Fruit fly (Drosophila melanogaster): ENCODE measurements around the gene CG1316.

The CG1316 gene

DNA sequence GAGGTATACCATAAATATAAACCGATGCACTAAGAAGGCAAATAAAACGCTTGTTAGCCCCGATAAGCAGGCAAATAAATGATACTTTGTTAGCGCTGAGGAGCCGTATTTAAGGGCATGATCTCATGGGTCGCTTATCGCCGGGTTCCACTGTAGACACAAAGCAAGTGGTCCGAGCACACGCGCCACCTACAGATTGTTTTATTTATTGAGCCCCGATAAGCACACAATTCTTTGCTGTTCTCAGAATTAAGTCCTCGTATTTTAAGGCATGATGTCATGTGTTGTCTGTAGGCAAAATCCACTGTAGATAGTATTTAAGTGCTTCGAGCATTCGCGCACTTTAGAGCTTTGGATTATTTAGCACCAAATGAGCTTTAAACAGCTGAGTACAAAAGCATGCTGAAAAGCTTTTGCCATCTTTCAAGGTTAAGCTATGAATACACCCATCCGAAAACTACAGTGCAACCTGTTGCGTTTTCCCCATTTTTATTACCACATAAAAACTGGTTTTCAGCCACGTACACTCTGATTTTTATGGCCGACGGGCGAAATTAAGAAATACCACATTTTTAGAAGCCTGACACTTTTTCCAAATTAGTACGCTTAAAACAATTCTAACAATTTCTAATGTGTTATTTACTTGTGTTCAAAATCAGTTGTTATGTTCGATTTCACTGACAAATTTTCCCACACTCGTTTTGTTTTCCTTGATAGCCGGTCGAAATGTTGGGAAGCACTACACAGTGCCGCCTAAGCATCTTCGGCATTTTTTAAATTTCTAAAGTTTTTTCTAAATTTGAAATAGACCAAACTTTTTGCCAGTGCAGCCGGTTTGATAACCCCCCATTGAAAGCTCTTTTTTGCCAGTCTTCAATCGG, 44.0 kb upstream of the CG1316 start, which contains the start of gene Sqor (continued):
- TF ChIP-seq H15 (GFP tag; IDR thresholded peaks at IDR 0.05) (peak; percentile 58; the same call in 2 of the 3 replicates), Dref (GFP tag; IDR thresholded peaks at IDR 0.05) (no peak; the same call in 1 of the 2 replicates), lov (optimal IDR thresholded peaks at IDR 0.05) (no peak), lov (GFP tag; IDR thresholded peaks at IDR 0.05) (peak; percentile 59; the same call in 1 of the 3 replicates), Hey (tag; optimal IDR thresholded peaks at IDR 0.05) (peak; percentile 77), pum (GFP tag; optimal IDR thresholded peaks at IDR 0.05) (peak; percentile 84), CG10431 (GFP tag; optimal IDR thresholded peaks at IDR 0.05) (no peak), tap (tag; optimal IDR thresholded peaks at IDR 0.05) (peak; percentile 82), CG11398 (GFP tag; optimal IDR thresholded peaks at IDR 0.05) (peak; percentile 72), Aef1 (GFP tag; IDR thresholded peaks at IDR 0.05) (peak; percentile 81), CG9932 (GFP tag; IDR thresholded peaks at IDR 0.05) (peak; percentile 82), ap (GFP tag; IDR thresholded peaks at IDR 0.05) (peak; percentile 54), CG6791 (GFP tag; IDR thresholded peaks at IDR 0.05; ENCODE audit: partially characterized antibody) (0 out of 3 replicates have a peak, but pooled peaks have one; percentile 43), D19B (GFP tag; optimal IDR thresholded peaks at IDR 0.05) (peak; percentile 82), Hsf (GFP tag; optimal IDR thresholded peaks at IDR 0.05) (peak; percentile 89), ase (GFP tag; IDR thresholded peaks at IDR 0.05) (peak; percentile 76; the same call in 2 of the 3 replicates), Lim3 (GFP tag; IDR thresholded peaks at IDR 0.05) (peak; percentile 38; the same call in 1 of the 2 replicates), CG2120 (GFP tag; optimal IDR thresholded peaks at IDR 0.05) (peak; percentile 92), pros (GFP tag; optimal IDR thresholded peaks at IDR 0.05) (peak; percentile 27), Atf-2 (GFP tag; optimal IDR thresholded peaks at IDR 0.05) (peak; percentile 82), CG32772 (GFP tag; IDR thresholded peaks at IDR 0.05) (peak; percentile 72), NfI (GFP tag; optimal IDR thresholded peaks at IDR 0.05) (peak; percentile 92), Bgb (GFP tag; IDR thresholded peaks at IDR 0.05; ENCODE audit: partially characterized antibody) (peak; percentile 36; the same call in 1 of the 2 replicates), CG10543 (GFP tag; optimal IDR thresholded peaks at IDR 0.05) (peak; percentile 92), CG5953 (GFP tag; IDR thresholded peaks at IDR 0.05) (peak; percentile 51; the same call in 1 of the 2 replicates), Rfx (GFP tag; IDR thresholded peaks at IDR 0.05) (peak; percentile 85), TFAM (GFP tag; optimal IDR thresholded peaks at IDR 0.05) (no peak), z (GFP tag; IDR thresholded peaks at IDR 0.05) (no peak), CG12071 (GFP tag; optimal IDR thresholded peaks at IDR 0.05) (peak; percentile 76), Dip3 (GFP tag; optimal IDR thresholded peaks at IDR 0.05) (peak; percentile 92), CG12391 (tag; optimal IDR thresholded peaks at IDR 0.05) (peak; percentile 84), ab (GFP tag; optimal IDR thresholded peaks at IDR 0.05) (peak; percentile 50), fu2 (GFP tag; optimal IDR thresholded peaks at IDR 0.05) (peak; percentile 90), CG17568 (GFP tag; optimal IDR thresholded peaks at IDR 0.05) (peak; percentile 16), usp (GFP tag; optimal IDR thresholded peaks at IDR 0.05) (no peak), H2.0 (GFP tag; IDR thresholded peaks at IDR 0.05) (peak; percentile 66; the same call in 1 of the 2 replicates), Ptx1 (GFP tag; IDR thresholded peaks at IDR 0.05) (peak; percentile 75), CG7271 (tag; optimal IDR thresholded peaks at IDR 0.05) (no peak), CG10209 (GFP tag; optimal IDR thresholded peaks at IDR 0.05) (peak; percentile 89), HLH4C (GFP tag; IDR thresholded peaks at IDR 0.05; ENCODE audit: partially characterized antibody) (peak; percentile 16; the same call in 1 of the 3 replicates), ind (GFP tag; optimal IDR thresholded peaks at IDR 0.05) (peak; percentile 79), maf-S (GFP tag; optimal IDR thresholded peaks at IDR 0.05) (peak; percentile 90), danr (GFP tag; IDR thresholded peaks at IDR 0.05) (peak; percentile 72), sna (GFP tag; IDR thresholded peaks at IDR 0.05; ENCODE audit: partially characterized antibody) (no peak), scrt (GFP tag; optimal IDR thresholded peaks at IDR 0.05) (peak; percentile 91), vnd (GFP tag; IDR thresholded peaks at IDR 0.05; ENCODE audit: partially characterized antibody) (no peak), Adf1 (GFP tag; IDR thresholded peaks at IDR 0.05) (peak; percentile 23), lola (GFP tag; optimal IDR thresholded peaks at IDR 0.05) (peak in 1 of 3 experiments; percentile 64)
